Worm (Caenorhabditis elegans) whole organism, early embryonic: Measurements from ENCODE around the gene str-238.

Source experiments
- ama-1 ChIP-seq: fragments of 150-350 bp; optimal IDR thresholded peaks from 2 replicates; lab custom pipeline; 2014
- ceh-13 ChIP-seq: fragments of 200-800 bp; sonication (Bioruptor generic); optimal IDR thresholded peaks from 2 replicates; lab custom pipeline; 2018; ENCODE audit warnings: mild to moderate bottlenecking, missing genetic modification characterization, missing compliant biosample characterization
- ets-7 ChIP-seq: sonication (generic microtip); optimal IDR thresholded peaks from 2 replicates; lab custom pipeline; 2016; ENCODE audit warnings: missing genotype, missing genetic modification characterization, missing compliant biosample characterization
- flt-1 ChIP-seq: fragments of 200-800 bp; sonication (Bioruptor generic); IDR thresholded peaks from 2 replicates; pipeline ENCODE4 v1.3.6; 2022; ENCODE audit warnings: missing genetic modification characterization, missing compliant biosample characterization
- hmbx-1 ChIP-seq: sonication (generic microtip); optimal IDR thresholded peaks from 2 replicates; lab custom pipeline; 2016; ENCODE audit warnings: mild to moderate bottlenecking, missing genetic modification characterization, missing compliant biosample characterization
- hnd-1 ChIP-seq: sonication (generic microtip); optimal IDR thresholded peaks from 2 replicates; lab custom pipeline; 2016; ENCODE audit warnings: missing genetic modification characterization, missing compliant biosample characterization
- scrt-1 ChIP-seq: fragments of 200-800 bp; sonication (Bioruptor generic); IDR thresholded peaks from 2 replicates; pipeline ENCODE4 v1.3.6; 2022; ENCODE audit warnings: missing genetic modification characterization, missing compliant biosample characterization
- sea-1 ChIP-seq: fragments of 200-800 bp; sonication (Bioruptor generic); conservative IDR thresholded peaks from 2 replicates; pipeline ENCODE4 v1.3.6; 2022; ENCODE audit warnings: missing genetic modification characterization, missing compliant biosample characterization
- tra-4 ChIP-seq: sonication (generic microtip); optimal IDR thresholded peaks from 2 replicates; lab custom pipeline; 2017; ENCODE audit warnings: missing genetic modification characterization, missing compliant biosample characterization

ce11 chrV:778339-778738 is 13.5 kb downstream of the str-238 start, which contains the start of gene srbc-59:
- TF ChIP-seq scrt-1 (GFP tag; lab: Robert Waterston, UW) (no peak), ets-7 (tag; lab: Kevin White, UChicago) (no peak), hnd-1 (tag; lab: Kevin White, UChicago) (no peak), flt-1 (GFP tag; lab: Robert Waterston, UW) (no peak), sea-1 (GFP tag; lab: Robert Waterston, UW) (no peak), ama-1 (lab: Kevin White, UChicago) (no peak), ceh-13 (GFP tag; lab: Kevin White, UChicago) (no peak), tra-4 (tag; lab: Kevin White, UChicago) (no peak), hmbx-1 (tag; lab: Kevin White, UChicago) (no peak)
